Fruit fly (Drosophila melanogaster) whole organism, embryonic: ENCODE results near the gene scyl.

ENCODE experiments used
- B-H1 ChIP-seq: fragments of 200-800 bp; sonication (Bioruptor generic); IDR thresholded peaks from 3 replicates; pipeline ENCODE4 v1.3.6; 2022; ENCODE audit warnings: missing biosample characterization, missing genetic modification characterization
- Bdp1 ChIP-seq: fragments of 200-800 bp; sonication (Bioruptor generic); optimal IDR thresholded peaks from 3 replicates; lab custom pipeline; 2016; ENCODE audit warnings: missing biosample characterization, missing genetic modification characterization
- CG10209 ChIP-seq: fragments of 200-800 bp; sonication (Bioruptor generic); optimal IDR thresholded peaks from 3 replicates; lab custom pipeline; 2017; ENCODE audit warnings: missing biosample characterization, mild to moderate bottlenecking, missing genetic modification characterization, missing genetic modification reagents
- CG1024 ChIP-seq: fragments of 200-800 bp; sonication (Bioruptor generic); IDR thresholded peaks from 2 replicates; pipeline ENCODE4 v1.3.6; 2022; ENCODE audit warnings: missing biosample characterization, missing genetic modification characterization
- CG10321 ChIP-seq: fragments of 200-800 bp; sonication (Bioruptor generic); IDR thresholded peaks from 2 replicates; pipeline ENCODE4 v1.3.6; 2022; ENCODE audit warnings: missing biosample characterization, missing genetic modification characterization
- CG11504 ChIP-seq: fragments of 200-800 bp; sonication (Bioruptor generic); optimal IDR thresholded peaks from 3 replicates; lab custom pipeline; 2019; ENCODE audit warnings: missing biosample characterization, mild to moderate bottlenecking, missing genetic modification characterization, moderate library complexity
- CG11695 ChIP-seq: fragments of 200-800 bp; sonication (Bioruptor generic); IDR thresholded peaks from 3 replicates; pipeline ENCODE4 v1.3.6; 2022; ENCODE audit warnings: missing biosample characterization, missing genetic modification characterization
- CG12219 ChIP-seq: fragments of 200-800 bp; sonication (Bioruptor generic); optimal IDR thresholded peaks from 3 replicates; lab custom pipeline; 2018; ENCODE audit warnings: missing biosample characterization, mild to moderate bottlenecking, missing genetic modification characterization
- CG12299 ChIP-seq: fragments of 200-800 bp; sonication (Bioruptor generic); optimal IDR thresholded peaks from 2 replicates; lab custom pipeline; 2018; ENCODE audit warnings: missing biosample characterization, mild to moderate bottlenecking, missing genetic modification characterization
- CG12391 ChIP-seq: fragments of 200-800 bp; sonication (Bioruptor generic); optimal IDR thresholded peaks from 3 replicates; lab custom pipeline; 2018; ENCODE audit warnings: missing biosample characterization, mild to moderate bottlenecking, missing genetic modification characterization, moderate library complexity
- CG14667 ChIP-seq: fragments of 200-800 bp; sonication (Bioruptor generic); IDR thresholded peaks from 2 replicates; pipeline ENCODE4 v1.3.6; 2022; ENCODE audit warnings: missing biosample characterization, missing genetic modification characterization
- CG15514 ChIP-seq: fragments of 200-800 bp; sonication (Bioruptor generic); optimal IDR thresholded peaks from 3 replicates; lab custom pipeline; 2017; ENCODE audit warnings: missing biosample characterization, missing genetic modification characterization, mild to moderate bottlenecking, moderate library complexity, missing genetic modification reagents
- CG17802 ChIP-seq: fragments of 200-800 bp; sonication (Bioruptor generic); optimal IDR thresholded peaks from 2 replicates; lab custom pipeline; 2018; ENCODE audit warnings: missing biosample characterization, mild to moderate bottlenecking, missing genetic modification characterization, moderate library complexity
- CG18011 ChIP-seq: fragments of 200-800 bp; sonication (Bioruptor generic); optimal IDR thresholded peaks from 2 replicates; lab custom pipeline; 2017; ENCODE audit warnings: missing biosample characterization, missing genetic modification characterization, mild to moderate bottlenecking, moderate library complexity, missing genotype
- CG3407 ChIP-seq: fragments of 200-800 bp; sonication (Bioruptor generic); optimal IDR thresholded peaks from 2 replicates; lab custom pipeline; 2018; ENCODE audit warnings: missing biosample characterization, mild to moderate bottlenecking, missing genetic modification characterization
- CG3995 ChIP-seq: fragments of 200-800 bp; sonication (Bioruptor generic); optimal IDR thresholded peaks from 3 replicates; lab custom pipeline; 2016; ENCODE audit warnings: missing biosample characterization, missing genetic modification characterization
- CG4360 ChIP-seq: fragments of 200-800 bp; sonication (Bioruptor generic); IDR thresholded peaks from 2 replicates; pipeline ENCODE4 v1.3.6; 2022; ENCODE audit warnings: missing biosample characterization, missing genetic modification characterization
- CG5180 ChIP-seq: fragments of 200-800 bp; sonication (Bioruptor generic); optimal IDR thresholded peaks from 3 replicates; lab custom pipeline; 2017; ENCODE audit warnings: missing biosample characterization, missing genetic modification characterization, mild to moderate bottlenecking, moderate library complexity, missing genetic modification reagents
- CG6254 ChIP-seq: fragments of 200-800 bp; sonication (Bioruptor generic); optimal IDR thresholded peaks from 3 replicates; lab custom pipeline; 2017; ENCODE audit warnings: mild to moderate bottlenecking, missing biosample characterization, missing genetic modification reagents, missing genetic modification characterization
- CG7987 ChIP-seq: fragments of 200-800 bp; sonication (Bioruptor generic); optimal IDR thresholded peaks from 2 replicates; lab custom pipeline; 2018; ENCODE audit warnings: missing biosample characterization, mild to moderate bottlenecking, missing genetic modification characterization, moderate library complexity
- CG8924 ChIP-seq: fragments of 200-800 bp; optimal IDR thresholded peaks from 3 replicates; lab custom pipeline; 2019; ENCODE audit warnings: missing biosample characterization, mild to moderate bottlenecking, missing genetic modification characterization, moderate library complexity
- CG9797 ChIP-seq: fragments of 200-800 bp; sonication (Bioruptor generic); optimal IDR thresholded peaks from 3 replicates; lab custom pipeline; 2018; ENCODE audit warnings: missing biosample characterization, mild to moderate bottlenecking, missing genetic modification characterization
- CG9876 ChIP-seq: fragments of 200-800 bp; sonication (Bioruptor generic); optimal IDR thresholded peaks from 2 replicates; lab custom pipeline; 2016; ENCODE audit warnings: missing biosample characterization, missing genetic modification characterization
- Camta ChIP-seq: fragments of 200-800 bp; sonication (Bioruptor generic); optimal IDR thresholded peaks from 2 replicates; lab custom pipeline; 2016; ENCODE audit warnings: missing biosample characterization, missing genetic modification characterization
- E2f1 ChIP-seq: fragments of 200-800 bp; sonication (Bioruptor generic); IDR thresholded peaks from 2 replicates; pipeline ENCODE4 v1.3.6; 2022; ENCODE audit warnings: missing biosample characterization, missing genetic modification characterization
- Gug ChIP-seq: fragments of 200-800 bp; sonication (Bioruptor generic); IDR thresholded peaks from 4 replicates; pipeline ENCODE4 v1.3.6; 2022; ENCODE audit warnings: missing biosample characterization, missing genetic modification characterization
- H15 ChIP-seq: fragments of 200-800 bp; sonication (Bioruptor generic); IDR thresholded peaks from 3 replicates; pipeline ENCODE4 v1.3.6; 2022; ENCODE audit warnings: missing biosample characterization, missing genetic modification characterization
- Hr51 ChIP-seq, 2 experiments: fragments of 200-800 bp; sonication (Bioruptor generic); optimal IDR thresholded peaks; 2 replicates in 1 of 2; 3 replicates in 1 of 2; lab custom pipeline; 2016 to 2018; ENCODE audit warnings: missing biosample characterization in 2 of 2, missing genetic modification characterization in 2 of 2, mild to moderate bottlenecking in 1 of 2, moderate library complexity in 1 of 2
- Mad ChIP-seq: fragments of 200-800 bp; sonication (Bioruptor generic); optimal IDR thresholded peaks from 2 replicates; lab custom pipeline; 2016; ENCODE audit warnings: missing biosample characterization, missing genetic modification characterization
- Nf-YB ChIP-seq: fragments of 200-800 bp; sonication (Bioruptor generic); optimal IDR thresholded peaks from 3 replicates; lab custom pipeline; 2019; ENCODE audit warnings: missing biosample characterization, mild to moderate bottlenecking, missing genetic modification characterization, moderate library complexity
- Optix ChIP-seq: fragments of 200-800 bp; sonication (Bioruptor generic); IDR thresholded peaks from 3 replicates; pipeline ENCODE4 v1.3.6; 2022; ENCODE audit warnings: missing biosample characterization, missing genetic modification characterization
- Usf ChIP-seq: fragments of 200-800 bp; sonication (Bioruptor generic); optimal IDR thresholded peaks from 2 replicates; lab custom pipeline; 2017; ENCODE audit warnings: missing genotype, missing biosample characterization, missing genetic modification characterization
- ac ChIP-seq: fragments of 200-800 bp; sonication (Bioruptor generic); optimal IDR thresholded peaks from 3 replicates; lab custom pipeline; 2017; ENCODE audit warnings: missing biosample characterization, mild to moderate bottlenecking, missing genetic modification characterization
- ash1 ChIP-seq: fragments of 200-800 bp; sonication (Bioruptor generic); optimal IDR thresholded peaks from 2 replicates; lab custom pipeline; 2018; ENCODE audit warnings: missing biosample characterization, mild to moderate bottlenecking, missing genetic modification characterization
- bigmax ChIP-seq: fragments of 200-800 bp; sonication (Bioruptor generic); optimal IDR thresholded peaks from 2 replicates; lab custom pipeline; 2018; ENCODE audit warnings: missing biosample characterization, mild to moderate bottlenecking, missing genetic modification characterization
- dm ChIP-seq: fragments of 200-800 bp; sonication (Bioruptor generic); optimal IDR thresholded peaks from 3 replicates; lab custom pipeline; 2016; ENCODE audit warnings: missing biosample characterization, missing genetic modification characterization
- emc ChIP-seq: fragments of 200-800 bp; sonication (Bioruptor generic); optimal IDR thresholded peaks from 2 replicates; lab custom pipeline; 2016; ENCODE audit warnings: missing biosample characterization, missing genetic modification characterization
- eyg ChIP-seq: fragments of 200-800 bp; sonication (Bioruptor generic); optimal IDR thresholded peaks from 3 replicates; lab custom pipeline; 2016; ENCODE audit warnings: missing biosample characterization, missing genetic modification characterization
- fu2 ChIP-seq: fragments of 200-800 bp; sonication (Bioruptor generic); optimal IDR thresholded peaks from 2 replicates; lab custom pipeline; 2016; ENCODE audit warnings: missing biosample characterization, missing genetic modification characterization
- grau ChIP-seq: fragments of 200-800 bp; optimal IDR thresholded peaks from 3 replicates; lab custom pipeline; 2019; ENCODE audit warnings: missing biosample characterization, mild to moderate bottlenecking, missing genetic modification characterization, moderate library complexity
- hkb ChIP-seq, 2 experiments: fragments of 200-800 bp in 1 of 2; fragments of >200 bp in 1 of 2; sonication (Bioruptor generic) in 1 of 2; IDR thresholded peaks in 1 of 2; optimal IDR thresholded peaks in 1 of 2; 2 replicates each; pipeline versions ENCODE4 v1.3.6 to Lab custom; 2017 to 2022; ENCODE audit warnings: missing biosample characterization in 1 of 2, missing genetic modification characterization in 1 of 2
- maf-S ChIP-seq: fragments of 200-800 bp; sonication (Bioruptor generic); optimal IDR thresholded peaks from 2 replicates; lab custom pipeline; 2016; ENCODE audit warnings: missing biosample characterization, missing genetic modification characterization
- nerfin-2 ChIP-seq: fragments of 200-800 bp; sonication (Bioruptor generic); IDR thresholded peaks from 2 replicates; pipeline ENCODE4 v1.3.6; 2022; ENCODE audit warnings: missing biosample characterization, missing genetic modification characterization; ENCODE audit not compliant: partially characterized antibody
- pum ChIP-seq: fragments of 200-800 bp; sonication (Bioruptor generic); optimal IDR thresholded peaks from 2 replicates; lab custom pipeline; 2016; ENCODE audit warnings: missing biosample characterization, missing genetic modification characterization
- sna ChIP-seq: fragments of 200-800 bp; sonication (Bioruptor generic); IDR thresholded peaks from 2 replicates; pipeline ENCODE4 v1.3.6; 2022; ENCODE audit warnings: missing biosample characterization, missing genetic modification characterization; ENCODE audit not compliant: partially characterized antibody
- tio ChIP-seq: fragments of 200-800 bp; sonication (Bioruptor generic); optimal IDR thresholded peaks from 2 replicates; lab custom pipeline; 2017; ENCODE audit warnings: missing biosample characterization, missing genetic modification characterization, inconsistent platforms

The scyl gene

DNA sequence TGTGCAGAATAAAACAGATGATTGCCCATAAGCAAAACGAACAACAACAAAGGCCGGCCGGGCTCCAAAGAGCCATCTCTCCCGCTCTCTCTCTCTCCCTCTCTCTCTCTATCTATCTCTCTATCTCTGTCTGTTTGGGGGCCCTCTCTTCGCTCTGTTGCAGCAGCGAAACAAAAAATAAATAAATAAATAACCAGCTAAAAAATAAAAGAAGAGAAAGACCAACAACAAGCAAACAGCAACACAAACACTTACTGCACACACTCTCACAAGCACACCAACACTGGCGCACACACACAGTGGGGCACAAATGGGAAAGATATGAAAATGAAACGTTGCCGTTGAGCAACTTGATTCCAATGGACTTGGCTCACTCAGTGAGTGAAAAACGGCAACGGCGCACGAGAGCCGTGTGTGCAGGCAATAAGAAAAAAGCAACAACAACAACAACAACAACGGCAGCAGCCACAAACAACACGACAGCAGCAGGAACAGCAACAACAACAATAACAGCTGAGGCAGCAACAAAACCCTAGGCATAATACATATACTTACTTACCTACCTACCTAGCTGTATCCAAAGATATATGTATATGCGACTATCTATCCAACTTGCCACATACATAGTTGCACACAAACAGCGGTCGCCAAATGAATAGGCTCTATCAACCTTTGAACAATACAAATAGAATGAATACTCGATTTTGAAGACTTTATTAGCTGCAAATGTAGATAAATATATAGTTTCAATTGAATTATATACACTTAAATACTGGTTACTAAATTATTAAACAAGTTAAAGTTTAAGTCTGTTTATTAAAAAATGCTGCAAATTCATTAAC is 5.8 kb upstream of the scyl start (continued):
- TF ChIP-seq Hr51 (GFP tag; optimal IDR thresholded peaks at IDR 0.05; lab: Kevin White, UChicago) (no peak), CG11695 (GFP tag; lab: Robert Waterston, UW) (no peak), Gug (GFP tag; lab: Robert Waterston, UW) (no peak; the same call in 3 of the 4 replicates), CG14667 (GFP tag; lab: Robert Waterston, UW) (no peak), ash1 (GFP tag; lab: Kevin White, UChicago) (peak; percentile 26), emc (no peak), CG3995 (no peak), CG12299 (tag; lab: Kevin White, UChicago) (peak; percentile 44), Bdp1 (GFP tag; lab: Kevin White, UChicago) (no peak), CG5180 (GFP tag; lab: Kevin White, UChicago) (peak; percentile 23), CG17802 (tag; lab: Kevin White, UChicago) (no peak), hkb (optimal IDR thresholded peaks at IDR 0.05; lab: Kevin White, UChicago) (no peak), hkb (GFP tag; IDR thresholded peaks at IDR 0.05; lab: Robert Waterston, UW) (peak; percentile 28; the same call in 1 of the 2 replicates), H15 (GFP tag; lab: Robert Waterston, UW) (no peak), CG3407 (GFP tag; lab: Kevin White, UChicago) (peak; percentile 100), CG12391 (tag; lab: Kevin White, UChicago) (no peak), Camta (GFP tag; lab: Kevin White, UChicago) (no peak), dm (GFP tag; lab: Kevin White, UChicago) (peak; percentile 19), bigmax (GFP tag; lab: Kevin White, UChicago) (no peak), grau (tag; lab: Kevin White, UChicago) (peak; percentile 7), Optix (GFP tag; lab: Robert Waterston, UW) (no peak), CG10209 (peak; percentile 19), ac (peak; percentile 39)

DNA sequence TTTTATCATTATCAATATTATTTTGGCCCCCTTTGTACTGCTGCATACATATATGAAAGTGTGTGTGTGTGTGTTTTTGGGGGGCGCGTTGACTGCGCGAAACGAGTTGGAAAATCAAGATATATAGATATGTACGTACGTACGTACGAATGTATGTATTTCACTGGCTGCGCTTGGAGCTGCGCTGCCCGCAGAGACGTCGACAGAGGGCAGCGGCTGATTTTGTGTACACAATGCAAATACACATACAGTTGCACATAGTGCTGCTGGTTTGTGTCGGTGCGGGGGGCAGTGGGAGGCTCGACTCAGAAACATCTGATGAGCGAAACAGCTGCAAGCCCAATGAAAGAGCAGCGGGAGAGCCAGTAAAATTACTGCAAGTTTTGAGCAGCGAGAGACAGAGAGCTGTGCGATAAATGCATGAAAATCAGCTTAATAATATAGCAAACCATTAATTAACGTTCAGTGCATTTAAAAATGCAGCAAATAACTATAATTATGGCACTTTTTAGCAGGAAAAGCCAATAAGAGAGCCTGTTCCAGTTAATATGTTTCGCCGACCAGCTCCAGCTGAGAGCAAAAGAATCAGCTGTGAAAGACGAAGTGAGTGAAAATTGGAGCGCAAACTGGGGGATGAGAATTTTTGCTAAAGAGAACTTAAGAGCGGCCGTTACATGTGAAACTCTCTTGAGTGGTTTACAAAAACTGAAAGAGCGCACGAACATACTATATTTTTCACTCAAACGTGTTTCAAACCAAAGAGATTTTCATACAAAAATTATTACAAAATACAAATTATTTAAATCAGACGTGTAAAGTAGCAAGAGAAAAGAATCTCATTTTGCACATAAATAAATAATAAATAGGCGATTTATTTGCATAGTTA is 4.5 kb upstream of the scyl start:
- TF ChIP-seq CG10321 (no peak; the same call in 1 of the 2 replicates), CG11504 (tag; lab: Kevin White, UChicago) (no peak), CG6254 (GFP tag; lab: Kevin White, UChicago) (no peak), eyg (GFP tag; lab: Kevin White, UChicago) (no peak), CG12219 (peak; percentile 30), E2f1 (GFP tag; lab: Robert Waterston, UW) (no peak), CG18011 (no peak), nerfin-2 (GFP tag; lab: Robert Waterston, UW) (no peak), CG15514 (GFP tag; lab: Kevin White, UChicago) (no peak), CG1024 (GFP tag; lab: Robert Waterston, UW) (no peak), CG8924 (peak; percentile 23), CG7987 (GFP tag; lab: Kevin White, UChicago) (no peak), sna (GFP tag; lab: Robert Waterston, UW) (peak; percentile 70), CG9876 (GFP tag; lab: Kevin White, UChicago) (no peak), Mad (GFP tag; lab: Kevin White, UChicago) (no peak), CG4360 (GFP tag; lab: Robert Waterston, UW) (peak; percentile 43; the same call in 1 of the 2 replicates), B-H1 (GFP tag; lab: Robert Waterston, UW) (no peak), fu2 (GFP tag; lab: Kevin White, UChicago) (no peak), pum (GFP tag; lab: Kevin White, UChicago) (no peak), CG9797 (GFP tag; lab: Kevin White, UChicago) (no peak), Nf-YB (peak; percentile 2), maf-S (GFP tag; lab: Kevin White, UChicago) (no peak), tio (GFP tag; lab: Kevin White, UChicago) (no peak), Usf (GFP tag; lab: Kevin White, UChicago) (no peak)
